Fruit fly (Drosophila melanogaster) whole organism: ENCODE measurements around the gene Cad87A.

ENCODE experiments used
- CG8478 ChIP-seq: fragments of >200 bp; optimal IDR thresholded peaks from 2 replicates; lab custom pipeline; 2018; ENCODE audit warnings: inconsistent platforms
- Dll ChIP-seq: fragments of >200 bp; optimal IDR thresholded peaks from 2 replicates; lab custom pipeline; 2017
- EcR ChIP-seq, 2 experiments: fragments of >200 bp; optimal IDR thresholded peaks; 2 replicates each; lab custom pipeline; 2017; ENCODE audit warnings: missing biosample characterization in 2 of 2, missing genetic modification characterization in 2 of 2, missing genetic modification reagents in 2 of 2
- pan ChIP-seq: fragments of >200 bp; optimal IDR thresholded peaks from 2 replicates; lab custom pipeline; 2017
- psq ChIP-seq: fragments of >200 bp; optimal IDR thresholded peaks from 2 replicates; lab custom pipeline; 2017

DNA sequence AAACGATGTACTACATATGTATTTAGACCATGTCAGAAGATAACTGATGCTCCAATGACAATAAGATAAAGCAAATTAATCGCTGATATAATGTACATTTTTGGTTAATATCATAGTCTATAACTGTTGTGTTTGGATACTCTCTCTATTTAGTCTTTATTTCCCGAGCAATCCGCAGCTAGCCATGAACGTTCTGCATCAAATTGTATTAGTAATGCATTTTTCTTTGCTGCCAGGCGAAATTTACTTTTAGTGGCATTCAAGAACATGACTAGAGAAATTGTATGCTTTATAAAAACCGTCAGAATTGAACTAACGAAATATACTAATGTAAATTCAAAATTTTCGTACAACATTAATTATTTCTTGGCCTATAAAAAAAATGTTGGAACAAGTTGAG is 22.5 kb upstream of the Cad87A start, which contains the start of gene GC2:
- TF ChIP-seq pan (lab: Kevin White, UChicago) (no peak), psq (no peak), Dll (lab: Kevin White, UChicago) (no peak), CG8478 (no peak), EcR (GFP tag; optimal IDR thresholded peaks at IDR 0.05; lab: Kevin White, UChicago) (no peak)
